Fruit fly (Drosophila melanogaster): ENCODE measurements around the gene CG43679.

dm6 chr3L:15100983-15101382, 49.8 kb upstream of the CG43679 start:
- no peak for TF ChIP-seq Hr96 (GFP tag; optimal IDR thresholded peaks at IDR 0.05)
- no peak for TF ChIP-seq CG33017 (tag; optimal IDR thresholded peaks at IDR 0.05)
- TF ChIP-seq Crg-1 (GFP tag; optimal IDR thresholded peaks at IDR 0.05), result no peak
- no peak for TF ChIP-seq CG12768 (GFP tag; optimal IDR thresholded peaks at IDR 0.05)
- no peak for TF ChIP-seq CG5204 (GFP tag; optimal IDR thresholded peaks at IDR 0.05)
- no peak for TF ChIP-seq CG7045 (GFP tag; optimal IDR thresholded peaks at IDR 0.05)
- TF ChIP-seq CG7101 (tag; optimal IDR thresholded peaks at IDR 0.05), result no peak
- TF ChIP-seq ovo (GFP tag; optimal IDR thresholded peaks at IDR 0.05), result no peak
- no peak for TF ChIP-seq Clk (GFP tag; optimal IDR thresholded peaks at IDR 0.05)
- TF ChIP-seq cnc (optimal IDR thresholded peaks at IDR 0.05), result no peak

Data from whole organism, adult.